Worm (Caenorhabditis elegans): ENCODE measurements around the gene nhr-258.

DNA sequence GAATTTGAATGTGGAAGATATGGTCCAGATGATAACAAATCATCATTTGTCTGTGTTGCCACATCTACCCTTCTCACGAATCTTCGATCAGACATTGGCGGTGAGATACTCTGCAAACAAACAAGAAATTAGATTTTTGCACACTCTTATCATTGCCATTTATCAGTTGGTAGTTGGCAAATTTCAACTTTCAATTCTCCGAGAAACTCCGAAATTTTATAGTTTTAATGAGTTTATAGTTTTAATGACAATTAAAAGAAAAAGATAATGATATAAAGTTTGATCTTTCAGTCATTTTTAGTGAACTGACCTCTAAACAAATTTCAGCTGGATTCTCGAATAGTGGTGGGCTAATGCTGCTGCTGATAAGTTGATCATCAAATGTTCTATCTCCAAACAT is 20.9 kb upstream of the nhr-258 start:
- TF ChIP-seq ama-1 (optimal IDR thresholded peaks at IDR 0.05) (no peak), sma-9 (GFP tag; optimal IDR thresholded peaks at IDR 0.05) (no peak), sma-9 (tag; optimal IDR thresholded peaks at IDR 0.05) (no peak), snpc-4 (tag; optimal IDR thresholded peaks at IDR 0.05) (no peak)

All from whole organism, L2 larva.